Worm (Caenorhabditis elegans): Measurements from ENCODE around the gene gst-11.
A peak's percentile ranks its signal among the peaks of the same experiment; 100 is the strongest.

Gene gst-11

ce11 chrX:3596303-3596772 lies 37.2 kb downstream of the gst-11 start, which contains the start of gene T27A10.6:
TSS of gene T27A10.6 (minus strand) at chrX:3596353.
- TF ChIP-seq crh-2 (tag; optimal IDR thresholded peaks at IDR 0.05) (no peak), nhr-21 (tag; optimal IDR thresholded peaks at IDR 0.05) (peak; percentile 25), blmp-1 (tag; optimal IDR thresholded peaks at IDR 0.05; ENCODE audit: insufficient read depth) (peak; percentile 29), elt-1 (tag; optimal IDR thresholded peaks at IDR 0.05) (no peak), nhr-23 (tag; optimal IDR thresholded peaks at IDR 0.05) (no peak), mab-5 (tag; optimal IDR thresholded peaks at IDR 0.05) (no peak), mbf-1 (tag; optimal IDR thresholded peaks at IDR 0.05) (no peak), ztf-4 (tag; optimal IDR thresholded peaks at IDR 0.05) (no peak), fos-1 (tag; optimal IDR thresholded peaks at IDR 0.05) (no peak), ztf-1 (GFP tag; conservative IDR thresholded peaks at IDR 0.05) (no peak), nhr-12 (tag; optimal IDR thresholded peaks at IDR 0.05) (no peak)

ce11 chrX:3590510-3590909 lies 43.0 kb downstream of the gst-11 start:
- TF ChIP-seq F13H6.1 (tag; optimal IDR thresholded peaks at IDR 0.05), result no peak
- no peak for TF ChIP-seq mab-5 (tag; optimal IDR thresholded peaks at IDR 0.05)
- no peak for TF ChIP-seq gmeb-1 (tag; optimal IDR thresholded peaks at IDR 0.05)
- TF ChIP-seq lin-13 (GFP tag; optimal IDR thresholded peaks at IDR 0.05), result no peak
- no peak for TF ChIP-seq fos-1 (tag; optimal IDR thresholded peaks at IDR 0.05)
- TF ChIP-seq nhr-6 (tag; optimal IDR thresholded peaks at IDR 0.05), result no peak
- TF ChIP-seq egl-27 (tag; optimal IDR thresholded peaks at IDR 0.05), result no peak

- no peak for TF ChIP-seq R02D3.7 (tag; optimal IDR thresholded peaks at IDR 0.05)
- no peak for TF ChIP-seq nhr-25 (tag; optimal IDR thresholded peaks at IDR 0.05)
- TF ChIP-seq ztf-11 (tag; optimal IDR thresholded peaks at IDR 0.05), result no peak
- no peak for TF ChIP-seq unc-39 (tag; optimal IDR thresholded peaks at IDR 0.05)
- TF ChIP-seq elt-1 (tag; optimal IDR thresholded peaks at IDR 0.05), result no peak
- TF ChIP-seq crh-2 (tag; optimal IDR thresholded peaks at IDR 0.05), result no peak
- TF ChIP-seq ZK546.5 (tag; optimal IDR thresholded peaks at IDR 0.05), result no peak
- no peak for TF ChIP-seq ceh-82 (tag; optimal IDR thresholded peaks at IDR 0.05)
- TF ChIP-seq mdl-1 (tag; optimal IDR thresholded peaks at IDR 0.05), result no peak
- TF ChIP-seq sma-3 (GFP tag; optimal IDR thresholded peaks at IDR 0.05), result no peak
- TF ChIP-seq unc-62 (GFP tag; optimal IDR thresholded peaks at IDR 0.05), result no peak
- no peak for TF ChIP-seq dmd-4 (tag; optimal IDR thresholded peaks at IDR 0.05)
Measured at ce11 chrX:3585625-3586024, 47.9 kb downstream of the gst-11 start, which contains the start of gene T27A10.2. TSS of gene T27A10.2 (plus strand) at chrX:3585957.

- no peak for TF ChIP-seq unc-39 (tag; optimal IDR thresholded peaks at IDR 0.05)
- TF ChIP-seq elt-3 (tag; optimal IDR thresholded peaks at IDR 0.05), result no peak
- TF ChIP-seq nhr-10 (tag; optimal IDR thresholded peaks at IDR 0.05), result no peak
- no peak for TF ChIP-seq gmeb-1 (tag; optimal IDR thresholded peaks at IDR 0.05)
- no peak for TF ChIP-seq sem-4 (tag; optimal IDR thresholded peaks at IDR 0.05)
- no peak for TF ChIP-seq blmp-1 (tag; optimal IDR thresholded peaks at IDR 0.05; ENCODE audit: insufficient read depth)
- no peak for TF ChIP-seq elt-1 (tag; optimal IDR thresholded peaks at IDR 0.05)
Measured at ce11 chrX:3584481-3584880, 49.1 kb downstream of the gst-11 start.

ce11 chrX:3583436-3583835 lies 50.1 kb downstream of the gst-11 start:
- TF ChIP-seq nhr-237 (tag; optimal IDR thresholded peaks at IDR 0.05) (no peak), sma-9 (GFP tag; optimal IDR thresholded peaks at IDR 0.05) (peak; percentile 37), sma-9 (tag; optimal IDR thresholded peaks at IDR 0.05) (no peak), blmp-1 (tag; optimal IDR thresholded peaks at IDR 0.05; ENCODE audit: insufficient read depth) (no peak), skn-1 (tag; optimal IDR thresholded peaks at IDR 0.05) (no peak), ceh-82 (tag; optimal IDR thresholded peaks at IDR 0.05) (no peak), Y55F3AM.14 (GFP tag; optimal IDR thresholded peaks at IDR 0.05) (no peak)

Data from whole organism, L2 larva.